Worm (Caenorhabditis elegans): ENCODE results near the gene F22B3.10.

F22B3.10 gene

DNA sequence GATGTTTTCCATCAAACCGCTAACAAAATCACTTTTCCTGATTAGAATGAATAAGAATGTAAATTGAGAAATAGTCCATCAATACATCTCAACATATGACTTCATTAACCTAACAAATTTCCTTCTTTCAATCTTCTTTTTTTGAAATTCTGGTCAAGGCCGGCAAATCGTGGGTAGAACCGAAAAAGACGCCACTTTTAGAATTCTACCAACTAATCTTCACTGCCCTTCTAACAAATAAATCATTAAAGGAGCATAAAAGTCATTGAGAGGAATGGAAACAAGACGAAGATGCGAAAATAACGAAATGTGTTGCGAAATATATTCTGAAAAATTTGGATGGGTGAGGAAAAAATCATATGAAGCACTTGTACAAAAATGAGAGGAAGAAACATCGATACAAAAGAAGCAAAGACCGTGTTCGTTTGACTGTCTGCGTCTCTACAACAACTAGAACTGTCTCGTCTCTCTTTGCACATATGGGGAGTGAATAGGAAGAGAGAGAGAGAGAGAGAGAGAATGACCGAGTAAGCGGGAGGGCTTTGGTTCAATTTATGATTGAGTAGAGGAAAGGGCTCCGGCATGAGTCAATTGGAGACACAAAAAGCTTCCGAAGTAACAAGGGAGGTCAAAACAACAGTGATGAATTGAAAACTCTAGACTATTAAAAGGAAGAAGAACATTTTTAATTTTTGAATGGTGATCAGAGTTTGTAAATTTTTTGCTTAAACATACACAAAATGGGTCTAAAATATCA, 50.8 kb downstream of the F22B3.10 start:
- TF ChIP-seq him-1 (tag; optimal IDR thresholded peaks at IDR 0.05), result no peak
- TF ChIP-seq dao-5 (tag; optimal IDR thresholded peaks at IDR 0.05), result no peak
- TF ChIP-seq W03F9.2 (tag; optimal IDR thresholded peaks at IDR 0.05), result no peak

Measured in whole organism, L4/young adult.